Fruit fly (Drosophila melanogaster) whole organism: ENCODE data around the gene Klc.

ENCODE experiments used
- CG8478 ChIP-seq: fragments of >200 bp; optimal IDR thresholded peaks from 2 replicates; lab custom pipeline; 2018; ENCODE audit warnings: inconsistent platforms
- psq ChIP-seq: fragments of >200 bp; optimal IDR thresholded peaks from 2 replicates; lab custom pipeline; 2017
- usp ChIP-seq: fragments of >200 bp; optimal IDR thresholded peaks from 2 replicates; lab custom pipeline; 2017; ENCODE audit warnings: missing biosample characterization, missing genetic modification characterization, mixed read lengths

DNA sequence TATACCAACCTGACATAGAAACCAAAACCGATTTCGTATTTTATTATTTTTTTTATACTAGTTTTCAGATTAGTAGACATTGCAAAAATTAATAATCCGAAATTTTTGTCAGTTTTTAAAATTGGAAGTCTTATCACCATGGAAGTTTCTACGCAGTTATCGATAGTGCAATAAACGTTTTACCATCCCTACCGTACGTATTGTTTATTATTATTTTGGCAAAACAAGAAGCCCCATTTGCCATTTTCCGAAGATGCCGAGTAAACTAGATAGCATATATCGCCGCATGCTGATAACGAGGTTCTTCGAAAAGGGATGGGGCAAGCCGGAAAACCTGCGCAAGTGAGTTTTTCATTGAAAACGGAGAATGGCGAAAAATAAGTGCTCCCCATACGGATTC is 8.2 kb downstream of the Klc start, which contains the start of gene CG32112:
- no peak for TF ChIP-seq psq (lab: Kevin White, UChicago)
- TF ChIP-seq CG8478 (lab: Kevin White, UChicago): no peak
- TF ChIP-seq usp: no peak
